Worm (Caenorhabditis elegans) whole organism, young adult: ENCODE measurements around the gene srx-8.

Source experiments
- F10E7.11 ChIP-seq: sonication (generic microtip); optimal IDR thresholded peaks from 2 replicates; lab custom pipeline; 2017; ENCODE audit warnings: mild to moderate bottlenecking, missing genetic modification characterization, moderate library complexity, missing compliant biosample characterization
- aptf-3 ChIP-seq: fragments of 200-800 bp; sonication (Bioruptor generic); IDR thresholded peaks from 2 replicates; pipeline ENCODE4 v1.3.6; 2022; ENCODE audit warnings: missing genetic modification characterization, missing compliant biosample characterization
- ccch-3 ChIP-seq: fragments of 200-800 bp; sonication (Bioruptor generic); optimal IDR thresholded peaks from 2 replicates; lab custom pipeline; 2018; ENCODE audit warnings: mild to moderate bottlenecking, missing genetic modification characterization, missing compliant biosample characterization
- fkh-3 ChIP-seq: sonication (generic microtip); optimal IDR thresholded peaks from 2 replicates; lab custom pipeline; 2016; ENCODE audit warnings: mild to moderate bottlenecking, missing genetic modification characterization, missing compliant biosample characterization
- hsf-1 ChIP-seq: fragments of 200-800 bp; sonication (Bioruptor generic); IDR thresholded peaks from 2 replicates; pipeline ENCODE4 v1.3.6; 2022; ENCODE audit warnings: missing genetic modification reagents, missing genetic modification characterization, missing compliant biosample characterization
- lir-1 ChIP-seq: fragments of 200-800 bp; sonication (Bioruptor generic); conservative IDR thresholded peaks from 2 replicates; pipeline ENCODE4 v1.3.6; 2022; ENCODE audit warnings: missing genetic modification reagents, missing genetic modification characterization, missing compliant biosample characterization
- mes-4 ChIP-seq: sonication (generic microtip); optimal IDR thresholded peaks from 2 replicates; lab custom pipeline; 2016; ENCODE audit warnings: missing genotype, missing genetic modification characterization, missing compliant biosample characterization
- nfyb-1 ChIP-seq: fragments of 200-800 bp; sonication (Bioruptor generic); IDR thresholded peaks from 2 replicates; pipeline ENCODE4 v1.3.6; 2022; ENCODE audit warnings: missing genetic modification reagents, missing genetic modification characterization, missing compliant biosample characterization
- pha-4 ChIP-seq: fragments of 150-350 bp; sonication (generic microtip); optimal IDR thresholded peaks from 2 replicates; lab custom pipeline; 2014; ENCODE audit warnings: missing biosample characterization, missing genetic modification reagents, missing genetic modification characterization
- repo-1 ChIP-seq: sonication (generic microtip); optimal IDR thresholded peaks from 2 replicates; lab custom pipeline; 2017; ENCODE audit warnings: mild to moderate bottlenecking, missing genetic modification characterization, missing compliant biosample characterization
- snpc-4 ChIP-seq, 5 experiments: fragments of 150-350 bp in 1 of 5; sonication (generic microtip) in 4 of 5; optimal IDR thresholded peaks; 2 replicates each; lab custom pipeline; 2014 to 2018; ENCODE audit warnings: missing genetic modification characterization in 5 of 5, missing biosample characterization in 3 of 5, antibody characterized with exemption in 2 of 5, mild to moderate bottlenecking in 2 of 5, missing compliant biosample characterization in 2 of 5, missing genotype in 2 of 5, moderate library complexity in 2 of 5, missing genetic modification reagents in 1 of 5
- zim-3 ChIP-seq: sonication (generic microtip); optimal IDR thresholded peaks from 2 replicates; lab custom pipeline; 2017; ENCODE audit warnings: mild to moderate bottlenecking, missing genetic modification characterization, moderate library complexity, missing compliant biosample characterization
- ztf-25 ChIP-seq: fragments of 200-800 bp; sonication (Bioruptor generic); IDR thresholded peaks from 2 replicates; pipeline ENCODE4 v1.3.6; 2022; ENCODE audit warnings: missing genetic modification reagents, missing genetic modification characterization, missing compliant biosample characterization
- ztf-28 ChIP-seq: fragments of 200-800 bp; sonication (Bioruptor generic); IDR thresholded peaks from 2 replicates; pipeline ENCODE4 v1.3.6; 2022; ENCODE audit warnings: missing genetic modification reagents, missing genetic modification characterization, missing compliant biosample characterization

- TF ChIP-seq ccch-3 (GFP tag; lab: Kevin White, UChicago) (no peak), pha-4 (tag; lab: Kevin White, UChicago) (no peak), zim-3 (tag; lab: Kevin White, UChicago) (no peak), snpc-4 (GFP tag; optimal IDR thresholded peaks at IDR 0.05; lab: Kevin White, UChicago) (no peak), snpc-4 (tag; optimal IDR thresholded peaks at IDR 0.05; lab: Kevin White, UChicago) (no peak), repo-1 (tag; lab: Kevin White, UChicago) (no peak), aptf-3 (no peak), mes-4 (tag; lab: Kevin White, UChicago) (no peak), hsf-1 (GFP tag; lab: Robert Waterston, UW) (no peak), fkh-3 (no peak), ztf-28 (GFP tag; lab: Robert Waterston, UW) (no peak), ztf-25 (no peak), lir-1 (no peak), nfyb-1 (GFP tag; lab: Robert Waterston, UW) (no peak), F10E7.11 (no peak)
Observed at ce11 chrV:587818-588217, 31.9 kb upstream of the srx-8 start, which contains the start of gene K06H6.1.
